Worm (Caenorhabditis elegans) whole organism, L2 larva: ENCODE results near the gene gcy-9.

ENCODE experiments used
- C34F6.9 ChIP-seq: fragments of 150-350 bp; optimal IDR thresholded peaks from 2 replicates; lab custom pipeline; 2014; ENCODE audit warnings: missing biosample characterization, missing genetic modification characterization
- aly-2 ChIP-seq: fragments of 150-350 bp; optimal IDR thresholded peaks from 2 replicates; lab custom pipeline; 2014; ENCODE audit warnings: missing biosample characterization, missing genetic modification characterization
- blmp-1 ChIP-seq: sonication (generic microtip); optimal IDR thresholded peaks from 2 replicates; lab custom pipeline; 2017; ENCODE audit warnings: missing genetic modification characterization, mild to moderate bottlenecking, missing compliant biosample characterization, antibody characterized with exemption, moderate library complexity; ENCODE audit not compliant: insufficient read depth
- ceh-16 ChIP-seq: fragments of 150-350 bp; optimal IDR thresholded peaks from 2 replicates; lab custom pipeline; 2014; ENCODE audit warnings: missing biosample characterization, missing genetic modification characterization
- egl-27 ChIP-seq: sonication (generic microtip); optimal IDR thresholded peaks from 3 replicates; lab custom pipeline; 2017; ENCODE audit warnings: missing biosample characterization, missing genetic modification reagents, missing genetic modification characterization
- mdl-1 ChIP-seq, 2 experiments: fragments of 150-350 bp in 1 of 2; sonication (generic microtip) in 1 of 2; optimal IDR thresholded peaks; 2 replicates each; lab custom pipeline; 2017; ENCODE audit warnings: missing biosample characterization in 2 of 2, missing genetic modification characterization in 2 of 2
- nhr-11 ChIP-seq: fragments of 150-350 bp; optimal IDR thresholded peaks from 2 replicates; lab custom pipeline; 2014; ENCODE audit warnings: missing biosample characterization, missing genetic modification characterization
- nhr-12 ChIP-seq: fragments of 150-350 bp; optimal IDR thresholded peaks from 2 replicates; lab custom pipeline; 2014; ENCODE audit warnings: missing biosample characterization, missing genetic modification characterization
- nhr-129 ChIP-seq: fragments of 150-350 bp; optimal IDR thresholded peaks from 2 replicates; lab custom pipeline; 2014; ENCODE audit warnings: missing biosample characterization, missing genetic modification characterization
- nhr-237 ChIP-seq: fragments of 150-350 bp; optimal IDR thresholded peaks from 2 replicates; lab custom pipeline; 2014; ENCODE audit warnings: missing biosample characterization, missing genetic modification characterization
- ztf-1 ChIP-seq: fragments of 200-800 bp; sonication (Bioruptor generic); conservative IDR thresholded peaks from 2 replicates; pipeline ENCODE4 v1.3.6; 2022; ENCODE audit warnings: missing genetic modification characterization, missing compliant biosample characterization

DNA sequence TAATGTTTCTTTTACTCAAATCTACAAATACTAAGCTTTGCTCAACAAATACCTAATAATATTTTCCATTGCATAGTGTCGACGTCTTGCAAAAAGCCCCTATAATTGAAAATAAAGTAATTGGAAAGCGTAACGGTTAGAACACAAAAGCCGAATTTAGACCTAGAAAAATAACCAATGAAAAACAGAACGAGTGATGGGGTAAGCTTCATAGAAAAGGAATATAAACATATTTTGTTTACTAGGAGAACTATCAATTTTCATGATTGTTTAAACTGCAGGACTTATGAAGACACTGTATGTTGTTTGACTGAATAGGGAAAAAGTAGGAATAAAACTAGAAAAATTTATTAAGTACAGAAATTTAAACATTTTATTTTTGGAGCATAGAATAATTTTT is 51.4 kb downstream of the gcy-9 start, which contains the start of gene F38B2.3:
- TF ChIP-seq nhr-11 (no peak), ztf-1 (GFP tag; lab: Robert Waterston, UW) (no peak), nhr-129 (tag; lab: Kevin White, UChicago) (no peak), nhr-12 (tag; lab: Kevin White, UChicago) (no peak), aly-2 (tag; lab: Kevin White, UChicago) (no peak), ceh-16 (tag; lab: Kevin White, UChicago) (no peak), mdl-1 (tag; optimal IDR thresholded peaks at IDR 0.05; lab: Kevin White, UChicago) (no peak), nhr-237 (no peak), blmp-1 (no peak), egl-27 (tag; lab: Kevin White, UChicago) (no peak), C34F6.9 (tag; lab: Kevin White, UChicago) (no peak)
